Fruit fly (Drosophila melanogaster): ENCODE results near the gene ome.
A peak's percentile ranks its signal among the peaks of the same experiment; 100 is the strongest.

ome gene

dm6 chr3L:14761837-14762785 is 89.5 kb downstream of the ome start, which contains the start of the genes Tsen34 and Mgat4a (continued):
- peak; percentile 35 for TF ChIP-seq CG17385 (GFP tag; optimal IDR thresholded peaks at IDR 0.05)
- no peak; the same call in 1 of the 2 replicates for TF ChIP-seq CG10366 (GFP tag; IDR thresholded peaks at IDR 0.05)
- TF ChIP-seq Ada2b (GFP tag; IDR thresholded peaks at IDR 0.05): no peak; the same call in 1 of the 2 replicates
- no peak for TF ChIP-seq Jarid2 (GFP tag; optimal IDR thresholded peaks at IDR 0.05)
- TF ChIP-seq kni (GFP tag; optimal IDR thresholded peaks at IDR 0.05): peak; percentile 11
- peak; percentile 87 for TF ChIP-seq CG8388 (GFP tag; optimal IDR thresholded peaks at IDR 0.05)
- TF ChIP-seq Hmr (GFP tag; optimal IDR thresholded peaks at IDR 0.05): peak; percentile 76
- no peak for TF ChIP-seq ems (GFP tag; optimal IDR thresholded peaks at IDR 0.05)
- TF ChIP-seq pros (GFP tag; optimal IDR thresholded peaks at IDR 0.05): no peak
- peak; percentile 78 for TF ChIP-seq CG3281 (GFP tag; optimal IDR thresholded peaks at IDR 0.05)
- TF ChIP-seq CG33557 (GFP tag; optimal IDR thresholded peaks at IDR 0.05): no peak
- no peak for TF ChIP-seq CG12071 (GFP tag; optimal IDR thresholded peaks at IDR 0.05)
- TF ChIP-seq CG8944 (GFP tag; optimal IDR thresholded peaks at IDR 0.05): no peak
- peak; percentile 50 for TF ChIP-seq MTF-1 (GFP tag; optimal IDR thresholded peaks at IDR 0.05; ENCODE audit: borderline replicate concordance)
- no peak for TF ChIP-seq Eip74EF (GFP tag; optimal IDR thresholded peaks at IDR 0.05)
- TF ChIP-seq CG3407 (GFP tag; optimal IDR thresholded peaks at IDR 0.05): no peak
- peak; percentile 47 for TF ChIP-seq CG1233 (GFP tag; optimal IDR thresholded peaks at IDR 0.05)
- TF ChIP-seq zfh2 (GFP tag; optimal IDR thresholded peaks at IDR 0.05): peak; percentile 25
- peak; percentile 91 for TF ChIP-seq CG10543 (GFP tag; optimal IDR thresholded peaks at IDR 0.05)
- TF ChIP-seq CG34422 (GFP tag; IDR thresholded peaks at IDR 0.05): peak; percentile 37; the same call in 1 of the 3 replicates
- TF ChIP-seq HLH3B (GFP tag; IDR thresholded peaks at IDR 0.05): no peak
- TF ChIP-seq CG14667 (GFP tag; IDR thresholded peaks at IDR 0.05): no peak
- no peak for TF ChIP-seq danr (GFP tag; IDR thresholded peaks at IDR 0.05)
- peak; percentile 65 for TF ChIP-seq BEAF-32 (GFP tag; optimal IDR thresholded peaks at IDR 0.05)
- TF ChIP-seq run (tag; optimal IDR thresholded peaks at IDR 0.05): no peak
- peak; percentile 42; the same call in 2 of the 3 replicates for TF ChIP-seq Aef1 (GFP tag; IDR thresholded peaks at IDR 0.05)
- TF ChIP-seq B-H2 (GFP tag; optimal IDR thresholded peaks at IDR 0.05): peak; percentile 84
- TF ChIP-seq CG7839 (tag; optimal IDR thresholded peaks at IDR 0.05): no peak
- TF ChIP-seq nerfin-1 (tag; optimal IDR thresholded peaks at IDR 0.05): no peak
- TF ChIP-seq CG2712 (tag; optimal IDR thresholded peaks at IDR 0.05): peak; percentile 10
- TF ChIP-seq emc (GFP tag; optimal IDR thresholded peaks at IDR 0.05): peak; percentile 14
- TF ChIP-seq CG1602 (GFP tag; optimal IDR thresholded peaks at IDR 0.05): no peak
- peak; percentile 17; the same call in 1 of the 3 replicates for TF ChIP-seq vnd (GFP tag; IDR thresholded peaks at IDR 0.05; ENCODE audit: partially characterized antibody)
- TF ChIP-seq CG1603 (tag; optimal IDR thresholded peaks at IDR 0.05): no peak
- no peak for TF ChIP-seq lmd (GFP tag; IDR thresholded peaks at IDR 0.05)
- TF ChIP-seq odd (GFP tag; optimal IDR thresholded peaks at IDR 0.05): no peak
- TF ChIP-seq prd (optimal IDR thresholded peaks at IDR 0.05): no peak
- TF ChIP-seq prd (GFP tag; IDR thresholded peaks at IDR 0.05): peak; percentile 45; the same call in 2 of the 3 replicates
- TF ChIP-seq Sin3A (optimal IDR thresholded peaks at IDR 0.05): peak; percentile 52
- TF ChIP-seq CG5245 (GFP tag; optimal IDR thresholded peaks at IDR 0.05): no peak
- TF ChIP-seq CG8281 (tag; optimal IDR thresholded peaks at IDR 0.05): no peak
- TF ChIP-seq CG11398 (GFP tag; optimal IDR thresholded peaks at IDR 0.05): no peak
- peak; percentile 77 for TF ChIP-seq kah (GFP tag; optimal IDR thresholded peaks at IDR 0.05)
- TF ChIP-seq tx (GFP tag; optimal IDR thresholded peaks at IDR 0.05): peak; percentile 37
- TF ChIP-seq sim (GFP tag; IDR thresholded peaks at IDR 0.05): no peak
- TF ChIP-seq scrt (GFP tag; optimal IDR thresholded peaks at IDR 0.05): peak; percentile 90
- TF ChIP-seq pho (GFP tag; optimal IDR thresholded peaks at IDR 0.05): peak; percentile 66
- TF ChIP-seq jing (GFP tag; optimal IDR thresholded peaks at IDR 0.05): no peak

Measured in whole organism, embryonic.